Fruit fly (Drosophila melanogaster): ENCODE data around the gene CG32163.

dm6 chr3L:16545511-16545910 is 41.4 kb upstream of the CG32163 start, which contains the start of gene CG13033:
- no peak for TF ChIP-seq CG32121 (GFP tag; IDR thresholded peaks at IDR 0.05)
- no peak for TF ChIP-seq CG10348 (GFP tag; IDR thresholded peaks at IDR 0.05)
- no peak for TF ChIP-seq Pif1A (GFP tag; optimal IDR thresholded peaks at IDR 0.05)
